Fruit fly (Drosophila melanogaster) Kc167 (cell line): Measurements from ENCODE around the gene CG17027.

Experiments
- Sin3A ChIP-seq: fragments of >200 bp; optimal IDR thresholded peaks from 2 replicates; lab custom pipeline; 2018; ENCODE audit warnings: missing external identifiers
- psq ChIP-seq: fragments of >200 bp; optimal IDR thresholded peaks from 2 replicates; lab custom pipeline; 2017; ENCODE audit warnings: missing external identifiers
- ttk ChIP-seq: sonication (Bioruptor generic); optimal IDR thresholded peaks from 2 replicates; lab custom pipeline; 2017; ENCODE audit warnings: missing external identifiers

dm6 chr3L:16028924-16029323 is 49.0 kb downstream of the CG17027 start:
- TF ChIP-seq ttk (lab: Kevin White, UChicago) (no peak), psq (lab: Kevin White, UChicago) (no peak), Sin3A (lab: Kevin White, UChicago) (no peak)
